Worm (Caenorhabditis elegans) whole organism, midembryonic: ENCODE results near the gene F40A3.1.

Experiments used
- T22C8.4 ChIP-seq: fragments of 200-800 bp; sonication (Bioruptor generic); IDR thresholded peaks from 2 replicates; pipeline ENCODE4 v1.3.6; 2022; ENCODE audit warnings: missing genetic modification characterization, missing compliant biosample characterization
- cog-1 ChIP-seq: sonication (generic microtip); optimal IDR thresholded peaks from 2 replicates; lab custom pipeline; 2016; ENCODE audit warnings: missing genetic modification characterization, missing compliant biosample characterization
- flt-1 ChIP-seq: fragments of 200-800 bp; sonication (Bioruptor generic); IDR thresholded peaks from 2 replicates; pipeline ENCODE4 v1.3.6; 2022; ENCODE audit warnings: missing genetic modification characterization, missing compliant biosample characterization
- klf-2 ChIP-seq: fragments of 200-800 bp; sonication (Bioruptor generic); conservative IDR thresholded peaks from 2 replicates; pipeline ENCODE4 v1.3.6; 2022; ENCODE audit warnings: missing genetic modification reagents, missing genetic modification characterization, missing compliant biosample characterization
- med-1 ChIP-seq: sonication (generic microtip); optimal IDR thresholded peaks from 2 replicates; lab custom pipeline; 2017; ENCODE audit warnings: missing genetic modification characterization, mild to moderate bottlenecking, missing compliant biosample characterization, antibody characterized with exemption, missing genetic modification reagents; ENCODE audit not compliant: insufficient read depth
- ref-1 ChIP-seq: fragments of 200-800 bp; sonication (Bioruptor generic); conservative IDR thresholded peaks from 2 replicates; pipeline ENCODE4 v1.3.6; 2022; ENCODE audit warnings: missing genetic modification reagents, missing genetic modification characterization, missing compliant biosample characterization
- tab-1 ChIP-seq: fragments of 200-800 bp; sonication (Bioruptor generic); IDR thresholded peaks from 2 replicates; pipeline ENCODE4 v1.3.6; 2022; ENCODE audit warnings: missing genetic modification characterization, missing compliant biosample characterization
- ztf-23 ChIP-seq: fragments of 200-800 bp; sonication (Bioruptor generic); IDR thresholded peaks from 2 replicates; pipeline ENCODE4 v1.3.6; 2022; ENCODE audit warnings: missing genetic modification reagents, missing genetic modification characterization, missing compliant biosample characterization
- ztf-29 ChIP-seq: fragments of 200-800 bp; sonication (Bioruptor generic); IDR thresholded peaks from 2 replicates; pipeline ENCODE4 v1.3.6; 2022; ENCODE audit warnings: missing genetic modification reagents, missing genetic modification characterization, missing compliant biosample characterization

ce11 chrV:7893812-7894381, 2.6 kb downstream of the F40A3.1 start, which contains the start of gene F40A3.6:
- TF ChIP-seq med-1 (GFP tag; lab: Kevin White, UChicago) (no peak), cog-1 (tag; lab: Kevin White, UChicago) (no peak), ztf-29 (GFP tag; lab: Robert Waterston, UW) (no peak), tab-1 (no peak), ref-1 (GFP tag; lab: Robert Waterston, UW) (no peak), T22C8.4 (GFP tag; lab: Robert Waterston, UW) (no peak), ztf-23 (GFP tag; lab: Robert Waterston, UW) (no peak), klf-2 (GFP tag; lab: Robert Waterston, UW) (no peak), flt-1 (GFP tag; lab: Robert Waterston, UW) (no peak)
